Worm (Caenorhabditis elegans): ENCODE measurements around the gene rec-8.
A peak's percentile ranks its signal among the peaks of the same experiment; 100 is the strongest.

The rec-8 gene

DNA sequence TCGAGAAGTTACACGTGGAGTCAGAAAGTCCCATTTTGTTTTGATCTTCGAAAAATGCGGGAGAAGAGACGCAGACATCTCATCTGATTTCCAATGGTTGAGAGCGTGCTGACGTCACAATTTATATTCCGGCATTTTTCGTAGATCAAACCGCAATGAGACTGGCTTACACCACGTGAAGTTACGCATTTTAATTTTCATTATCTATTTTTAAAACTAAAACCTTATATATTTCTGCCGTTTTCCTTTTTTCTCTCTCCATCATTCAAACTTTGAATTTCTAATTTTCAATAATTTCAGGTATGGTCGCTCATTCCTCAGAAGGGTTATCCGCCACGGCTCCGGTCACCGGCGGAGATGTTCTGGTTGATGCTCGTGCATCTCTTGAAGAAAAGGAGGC, 37.6 kb downstream of the rec-8 start, which contains the start of gene fat-1:
TSS of gene fat-1 (plus strand) at position 301 of the 400 bp plus-strand sequence.
- no peak for TF ChIP-seq F13H6.1 (tag; optimal IDR thresholded peaks at IDR 0.05)
- no peak for TF ChIP-seq nhr-23 (tag; optimal IDR thresholded peaks at IDR 0.05)
- TF ChIP-seq lsy-2 (tag; optimal IDR thresholded peaks at IDR 0.05): no peak
- TF ChIP-seq snpc-4 (tag; optimal IDR thresholded peaks at IDR 0.05): no peak
- no peak for TF ChIP-seq skn-1 (tag; optimal IDR thresholded peaks at IDR 0.05)
- TF ChIP-seq gmeb-1 (tag; optimal IDR thresholded peaks at IDR 0.05): no peak
- no peak for TF ChIP-seq alr-1 (tag; optimal IDR thresholded peaks at IDR 0.05)
- no peak for TF ChIP-seq unc-55 (GFP tag; optimal IDR thresholded peaks at IDR 0.05)
- TF ChIP-seq fos-1 (tag; optimal IDR thresholded peaks at IDR 0.05): no peak
- TF ChIP-seq blmp-1 (tag; optimal IDR thresholded peaks at IDR 0.05; ENCODE audit: insufficient read depth): no peak
- no peak for TF ChIP-seq nhr-237 (tag; optimal IDR thresholded peaks at IDR 0.05)
- no peak for TF ChIP-seq mdl-1 (tag; optimal IDR thresholded peaks at IDR 0.05)
- no peak for TF ChIP-seq peb-1 (tag; optimal IDR thresholded peaks at IDR 0.05)

DNA sequence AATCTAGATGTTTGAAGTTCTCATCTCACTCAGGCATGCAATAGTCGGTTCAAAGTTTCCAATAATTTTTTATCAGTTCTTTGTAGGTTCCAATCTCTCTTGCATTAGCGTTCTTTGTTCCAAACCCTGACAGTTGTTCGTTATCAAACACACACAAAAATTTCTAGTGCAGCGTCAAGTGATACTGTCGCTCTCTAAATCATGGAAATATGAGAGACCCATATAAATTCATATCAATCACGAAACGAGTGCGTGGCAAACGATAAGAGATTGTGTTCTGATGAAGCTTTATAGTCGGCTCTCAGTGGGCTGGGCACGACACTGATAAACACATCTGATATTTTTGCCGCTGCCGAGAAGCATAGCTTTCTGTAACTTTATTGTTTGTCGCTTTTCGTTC, 38.8 kb downstream of the rec-8 start:
- TF ChIP-seq sma-9 (GFP tag; optimal IDR thresholded peaks at IDR 0.05) (peak; percentile 73), sma-9 (tag; optimal IDR thresholded peaks at IDR 0.05) (no peak), nhr-25 (tag; optimal IDR thresholded peaks at IDR 0.05) (no peak), zag-1 (tag; optimal IDR thresholded peaks at IDR 0.05) (no peak), nhr-21 (tag; optimal IDR thresholded peaks at IDR 0.05) (peak; percentile 0), unc-39 (tag; optimal IDR thresholded peaks at IDR 0.05) (no peak), unc-55 (GFP tag; optimal IDR thresholded peaks at IDR 0.05) (no peak), lin-11 (tag; optimal IDR thresholded peaks at IDR 0.05) (no peak), R02D3.7 (tag; optimal IDR thresholded peaks at IDR 0.05) (no peak), ztf-11 (tag; optimal IDR thresholded peaks at IDR 0.05) (no peak), fos-1 (tag; optimal IDR thresholded peaks at IDR 0.05) (peak; percentile 88), nhr-10 (tag; optimal IDR thresholded peaks at IDR 0.05) (no peak), ceh-82 (tag; optimal IDR thresholded peaks at IDR 0.05) (no peak), C34F6.9 (tag; optimal IDR thresholded peaks at IDR 0.05) (peak; percentile 9), blmp-1 (tag; optimal IDR thresholded peaks at IDR 0.05; ENCODE audit: insufficient read depth) (no peak), mab-5 (tag; optimal IDR thresholded peaks at IDR 0.05) (no peak), sma-3 (GFP tag; optimal IDR thresholded peaks at IDR 0.05) (peak; percentile 23), ama-1 (optimal IDR thresholded peaks at IDR 0.05) (no peak), mdl-1 (tag; optimal IDR thresholded peaks at IDR 0.05) (no peak), F13H6.1 (tag; optimal IDR thresholded peaks at IDR 0.05) (peak; percentile 60), ZK546.5 (tag; optimal IDR thresholded peaks at IDR 0.05) (no peak), lin-13 (GFP tag; optimal IDR thresholded peaks at IDR 0.05) (peak; percentile 11), nhr-23 (tag; optimal IDR thresholded peaks at IDR 0.05) (no peak), crh-2 (tag; optimal IDR thresholded peaks at IDR 0.05) (peak; percentile 93), Y55F3AM.14 (GFP tag; optimal IDR thresholded peaks at IDR 0.05) (no peak), peb-1 (tag; optimal IDR thresholded peaks at IDR 0.05) (no peak), ztf-1 (GFP tag; conservative IDR thresholded peaks at IDR 0.05) (no peak), ztf-4 (tag; optimal IDR thresholded peaks at IDR 0.05) (no peak), nhr-237 (tag; optimal IDR thresholded peaks at IDR 0.05) (no peak), elt-3 (tag; optimal IDR thresholded peaks at IDR 0.05) (no peak), lsy-2 (tag; optimal IDR thresholded peaks at IDR 0.05) (peak in 1 of 2 experiments; percentile 8), alr-1 (tag; optimal IDR thresholded peaks at IDR 0.05) (no peak), gmeb-1 (tag; optimal IDR thresholded peaks at IDR 0.05) (no peak), snpc-4 (tag; optimal IDR thresholded peaks at IDR 0.05) (no peak), elt-1 (tag; optimal IDR thresholded peaks at IDR 0.05) (no peak), nhr-129 (tag; optimal IDR thresholded peaks at IDR 0.05) (peak; percentile 22), sem-4 (tag; optimal IDR thresholded peaks at IDR 0.05) (no peak), ceh-16 (tag; optimal IDR thresholded peaks at IDR 0.05) (no peak), egl-27 (tag; optimal IDR thresholded peaks at IDR 0.05) (no peak), skn-1 (tag; optimal IDR thresholded peaks at IDR 0.05) (no peak)

DNA sequence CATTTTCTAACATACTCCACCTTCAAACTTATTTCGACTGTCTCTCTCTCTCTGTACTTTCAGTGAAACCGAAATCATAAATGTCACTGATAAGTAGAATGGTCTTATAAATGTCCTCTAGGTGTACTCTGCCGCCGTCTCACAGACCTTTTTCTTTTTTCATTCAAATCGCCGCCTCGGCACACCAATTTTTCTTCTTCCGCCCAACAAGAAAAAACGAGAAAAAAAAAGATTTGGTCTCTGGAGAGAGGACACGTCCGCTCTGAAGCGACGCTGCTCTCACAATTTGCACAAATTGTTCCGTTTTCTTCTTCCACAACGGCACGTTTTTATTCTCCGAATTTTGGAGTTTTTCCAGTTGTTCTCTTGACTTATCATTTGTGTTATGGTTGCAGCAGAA, 39.8 kb downstream of the rec-8 start:
- TF ChIP-seq R02D3.7 (tag; optimal IDR thresholded peaks at IDR 0.05) (no peak), ceh-82 (tag; optimal IDR thresholded peaks at IDR 0.05) (no peak), sem-4 (tag; optimal IDR thresholded peaks at IDR 0.05) (no peak), sma-9 (GFP tag; optimal IDR thresholded peaks at IDR 0.05) (peak; percentile 3), sma-9 (tag; optimal IDR thresholded peaks at IDR 0.05) (no peak), zag-1 (tag; optimal IDR thresholded peaks at IDR 0.05) (no peak), egl-27 (tag; optimal IDR thresholded peaks at IDR 0.05) (no peak), aly-2 (tag; optimal IDR thresholded peaks at IDR 0.05) (no peak), blmp-1 (tag; optimal IDR thresholded peaks at IDR 0.05; ENCODE audit: insufficient read depth) (no peak), nhr-129 (tag; optimal IDR thresholded peaks at IDR 0.05) (peak; percentile 36), nhr-77 (tag; optimal IDR thresholded peaks at IDR 0.05) (no peak), fos-1 (tag; optimal IDR thresholded peaks at IDR 0.05) (peak; percentile 4)
